Worm (Caenorhabditis elegans) whole organism, L2 larva: ENCODE data around the gene T05A12.3.

Experiments used
- C34F6.9 ChIP-seq: fragments of 150-350 bp; optimal IDR thresholded peaks from 2 replicates; lab custom pipeline; 2014; ENCODE audit warnings: missing biosample characterization, missing genetic modification characterization
- F13H6.1 ChIP-seq: sonication (generic microtip); optimal IDR thresholded peaks from 2 replicates; lab custom pipeline; 2016; ENCODE audit warnings: missing genetic modification characterization, missing compliant biosample characterization
- R02D3.7 ChIP-seq: fragments of 150-350 bp; optimal IDR thresholded peaks from 2 replicates; lab custom pipeline; 2014; ENCODE audit warnings: missing biosample characterization, missing genetic modification characterization
- Y55F3AM.14 ChIP-seq: fragments of 200-800 bp; sonication (Bioruptor generic); optimal IDR thresholded peaks from 2 replicates; lab custom pipeline; 2018; ENCODE audit warnings: mild to moderate bottlenecking, missing genetic modification characterization, missing compliant biosample characterization
- ZK546.5 ChIP-seq: sonication (generic microtip); optimal IDR thresholded peaks from 2 replicates; lab custom pipeline; 2017; ENCODE audit warnings: missing biosample characterization, missing genetic modification characterization
- alr-1 ChIP-seq: fragments of 150-350 bp; optimal IDR thresholded peaks from 2 replicates; lab custom pipeline; 2014; ENCODE audit warnings: missing biosample characterization, missing genetic modification characterization
- aly-2 ChIP-seq: fragments of 150-350 bp; optimal IDR thresholded peaks from 2 replicates; lab custom pipeline; 2014; ENCODE audit warnings: missing biosample characterization, missing genetic modification characterization
- ama-1 ChIP-seq: fragments of 150-350 bp; optimal IDR thresholded peaks from 2 replicates; lab custom pipeline; 2018; ENCODE audit warnings: inconsistent platforms
- blmp-1 ChIP-seq: sonication (generic microtip); optimal IDR thresholded peaks from 2 replicates; lab custom pipeline; 2017; ENCODE audit warnings: missing genetic modification characterization, mild to moderate bottlenecking, missing compliant biosample characterization, antibody characterized with exemption, moderate library complexity; ENCODE audit not compliant: insufficient read depth
- ceh-16 ChIP-seq: fragments of 150-350 bp; optimal IDR thresholded peaks from 2 replicates; lab custom pipeline; 2014; ENCODE audit warnings: missing biosample characterization, missing genetic modification characterization
- ceh-82 ChIP-seq: fragments of 150-350 bp; optimal IDR thresholded peaks from 2 replicates; lab custom pipeline; 2014; ENCODE audit warnings: missing biosample characterization, missing genetic modification characterization
- crh-2 ChIP-seq: sonication (generic microtip); optimal IDR thresholded peaks from 2 replicates; lab custom pipeline; 2017; ENCODE audit warnings: missing biosample characterization, missing genetic modification characterization
- dmd-4 ChIP-seq: sonication (generic microtip); optimal IDR thresholded peaks from 2 replicates; lab custom pipeline; 2017; ENCODE audit warnings: missing biosample characterization, missing genetic modification characterization
- elt-1 ChIP-seq: fragments of 150-350 bp; optimal IDR thresholded peaks from 2 replicates; lab custom pipeline; 2014; ENCODE audit warnings: missing biosample characterization, missing genetic modification characterization
- elt-3 ChIP-seq: sonication (generic microtip); optimal IDR thresholded peaks from 2 replicates; lab custom pipeline; 2017; ENCODE audit warnings: missing biosample characterization, missing genetic modification characterization
- fos-1 ChIP-seq: fragments of 150-350 bp; optimal IDR thresholded peaks from 2 replicates; lab custom pipeline; 2014; ENCODE audit warnings: missing biosample characterization, missing genetic modification characterization
- gmeb-1 ChIP-seq: fragments of 150-350 bp; optimal IDR thresholded peaks from 2 replicates; lab custom pipeline; 2014; ENCODE audit warnings: missing biosample characterization, missing genetic modification characterization
- lin-11 ChIP-seq: fragments of 150-350 bp; sonication (generic microtip); optimal IDR thresholded peaks from 2 replicates; lab custom pipeline; 2014; ENCODE audit warnings: missing biosample characterization, missing genetic modification characterization, inconsistent platforms, mixed read lengths
- mab-5 ChIP-seq: fragments of 150-350 bp; optimal IDR thresholded peaks from 2 replicates; lab custom pipeline; 2014; ENCODE audit warnings: missing biosample characterization, missing genetic modification characterization
- mbf-1 ChIP-seq: sonication (generic microtip); optimal IDR thresholded peaks from 2 replicates; lab custom pipeline; 2017; ENCODE audit warnings: missing biosample characterization, missing genetic modification characterization
- nhr-11 ChIP-seq: fragments of 150-350 bp; optimal IDR thresholded peaks from 2 replicates; lab custom pipeline; 2014; ENCODE audit warnings: missing biosample characterization, missing genetic modification characterization
- nhr-12 ChIP-seq: fragments of 150-350 bp; optimal IDR thresholded peaks from 2 replicates; lab custom pipeline; 2014; ENCODE audit warnings: missing biosample characterization, missing genetic modification characterization
- nhr-21 ChIP-seq: fragments of 150-350 bp; optimal IDR thresholded peaks from 2 replicates; lab custom pipeline; 2014; ENCODE audit warnings: missing biosample characterization, missing genetic modification characterization
- nhr-23 ChIP-seq: fragments of 150-350 bp; optimal IDR thresholded peaks from 2 replicates; lab custom pipeline; 2014; ENCODE audit warnings: missing biosample characterization, missing genetic modification reagents, missing genetic modification characterization
- nhr-237 ChIP-seq: fragments of 150-350 bp; optimal IDR thresholded peaks from 2 replicates; lab custom pipeline; 2014; ENCODE audit warnings: missing biosample characterization, missing genetic modification characterization
- sem-4 ChIP-seq: fragments of 150-350 bp; optimal IDR thresholded peaks from 2 replicates; lab custom pipeline; 2014; ENCODE audit warnings: missing biosample characterization, missing genetic modification reagents, missing genetic modification characterization
- skn-1 ChIP-seq: sonication (generic microtip); optimal IDR thresholded peaks from 2 replicates; lab custom pipeline; 2017; ENCODE audit warnings: missing biosample characterization, missing genetic modification characterization
- sma-3 ChIP-seq: sonication (generic microtip); optimal IDR thresholded peaks from 2 replicates; lab custom pipeline; 2016; ENCODE audit warnings: missing genetic modification reagents, missing genetic modification characterization, missing compliant biosample characterization
- snpc-4 ChIP-seq: fragments of 150-350 bp; optimal IDR thresholded peaks from 2 replicates; lab custom pipeline; 2014; ENCODE audit warnings: missing biosample characterization, missing genetic modification characterization
- unc-39 ChIP-seq: fragments of 150-350 bp; optimal IDR thresholded peaks from 2 replicates; lab custom pipeline; 2014; ENCODE audit warnings: missing biosample characterization, missing genetic modification characterization
- unc-55 ChIP-seq: fragments of 150-350 bp; sonication (generic microtip); optimal IDR thresholded peaks from 3 replicates; lab custom pipeline; 2014; ENCODE audit warnings: missing biosample characterization, missing genetic modification reagents, missing genetic modification characterization
- unc-62 ChIP-seq: fragments of 150-350 bp; optimal IDR thresholded peaks from 2 replicates; lab custom pipeline; 2014; ENCODE audit warnings: missing biosample characterization, missing genetic modification reagents, missing genetic modification characterization
- ztf-1 ChIP-seq: fragments of 200-800 bp; sonication (Bioruptor generic); conservative IDR thresholded peaks from 2 replicates; pipeline ENCODE4 v1.3.6; 2022; ENCODE audit warnings: missing genetic modification characterization, missing compliant biosample characterization
- ztf-11 ChIP-seq: sonication (generic microtip); optimal IDR thresholded peaks from 2 replicates; lab custom pipeline; 2017; ENCODE audit warnings: missing biosample characterization, missing genetic modification characterization
- ztf-4 ChIP-seq: fragments of 150-350 bp; optimal IDR thresholded peaks from 2 replicates; lab custom pipeline; 2014; ENCODE audit warnings: missing biosample characterization, missing genetic modification characterization

Gene T05A12.3

DNA sequence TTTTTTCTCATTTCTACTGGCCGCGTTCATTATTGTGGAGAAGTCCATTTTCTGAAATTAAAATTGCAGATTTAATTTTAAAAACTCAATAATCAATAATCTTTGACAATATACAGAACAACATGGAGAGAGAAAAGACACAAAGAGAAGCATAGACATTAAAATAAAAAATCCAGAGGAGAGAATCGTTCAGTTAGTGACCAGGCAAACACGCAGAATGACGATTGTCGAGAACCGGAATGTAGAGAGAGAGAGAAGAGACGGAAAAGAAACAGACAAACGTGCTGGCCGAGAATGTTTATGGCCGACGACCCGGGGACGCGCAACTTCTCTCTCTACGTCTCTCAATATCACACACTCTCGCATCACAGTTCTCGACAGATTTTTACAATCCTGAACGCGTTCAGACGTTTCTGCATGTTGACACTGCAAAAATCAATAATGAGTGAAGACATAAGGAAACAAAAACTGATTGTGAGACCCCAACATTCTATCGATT, at the start of gene T05A12.3, which contains the start of gene T05A12.4:
Gene T05A12.3 (minus strand): TSS at position 51 of the 499 bp plus-strand sequence.
Gene T05A12.4 (plus strand): TSS at position 348 of the 499 bp plus-strand sequence.
- TF ChIP-seq sem-4 (peak; percentile 19), elt-1 (no peak), nhr-237 (tag; lab: Kevin White, UChicago) (no peak), lin-11 (no peak), crh-2 (tag; lab: Kevin White, UChicago) (no peak), ceh-82 (tag; lab: Kevin White, UChicago) (no peak), sma-3 (GFP tag; lab: Kevin White, UChicago) (peak; percentile 7), skn-1 (tag; lab: Kevin White, UChicago) (no peak), C34F6.9 (peak; percentile 73), mab-5 (tag; lab: Kevin White, UChicago) (no peak), nhr-21 (tag; lab: Kevin White, UChicago) (no peak), snpc-4 (tag; lab: Kevin White, UChicago) (no peak), ceh-16 (no peak), gmeb-1 (tag; lab: Kevin White, UChicago) (peak; percentile 4), aly-2 (tag; lab: Kevin White, UChicago) (no peak), blmp-1 (peak; percentile 30), elt-3 (tag; lab: Kevin White, UChicago) (no peak), unc-62 (GFP tag; lab: Kevin White, UChicago) (no peak), unc-55 (GFP tag; lab: Kevin White, UChicago) (no peak), ztf-4 (tag; lab: Kevin White, UChicago) (no peak)

DNA sequence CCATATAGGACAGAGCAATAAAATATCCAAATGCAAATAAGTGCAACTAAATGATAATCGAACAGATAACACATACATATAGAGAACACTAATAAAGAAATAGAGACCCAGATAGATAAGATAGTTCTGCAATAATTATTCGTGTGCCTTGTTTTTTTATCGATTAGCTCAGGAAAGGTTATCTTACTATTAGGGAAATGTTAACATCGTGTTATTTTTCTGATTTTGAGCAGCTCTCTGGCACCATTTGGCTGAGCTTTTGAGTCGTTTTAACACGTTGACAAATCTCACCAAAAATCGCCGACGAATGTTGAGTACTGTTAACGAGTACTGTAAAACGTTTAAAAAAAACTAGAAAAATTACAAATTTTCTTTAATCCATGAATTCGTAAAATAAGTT, 41.0 kb upstream of the T05A12.3 start, which contains the start of gene cest-6:
Gene cest-6 (minus strand): TSS at position 101 of the 400 bp plus-strand sequence.
- TF ChIP-seq alr-1 (tag; lab: Kevin White, UChicago) = no peak
- no peak for TF ChIP-seq aly-2 (tag; lab: Kevin White, UChicago)
- TF ChIP-seq lin-11 = no peak
- TF ChIP-seq dmd-4 (tag; lab: Kevin White, UChicago) = no peak
- no peak for TF ChIP-seq C34F6.9
- TF ChIP-seq ztf-4 (tag; lab: Kevin White, UChicago) = no peak
- TF ChIP-seq elt-3 (tag; lab: Kevin White, UChicago) = no peak
- TF ChIP-seq Y55F3AM.14 (GFP tag; lab: Kevin White, UChicago) = no peak

DNA sequence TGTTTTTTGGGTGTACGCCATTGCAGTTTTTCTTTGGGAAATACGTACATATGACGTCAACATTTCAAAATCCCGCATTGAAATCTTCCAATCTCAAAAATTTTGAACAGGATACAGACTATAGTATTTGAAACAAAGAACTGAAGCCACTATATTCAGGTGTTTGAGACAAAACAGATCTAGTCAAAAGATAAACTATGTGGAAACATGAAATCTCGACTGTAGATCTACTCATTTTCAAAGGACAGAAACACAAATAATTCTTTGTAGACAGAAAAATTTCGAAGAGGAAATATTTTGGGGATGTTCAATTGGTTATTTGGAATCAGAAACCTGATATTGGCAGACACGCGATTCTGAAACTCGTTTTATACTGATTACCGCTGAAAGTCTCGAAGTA, 38.1 kb upstream of the T05A12.3 start:
- TF ChIP-seq mbf-1 (tag; lab: Kevin White, UChicago) (no peak), F13H6.1 (tag; lab: Kevin White, UChicago) (no peak), R02D3.7 (tag; lab: Kevin White, UChicago) (no peak), unc-55 (GFP tag; lab: Kevin White, UChicago) (no peak), ama-1 (lab: Kevin White, UChicago) (no peak)

DNA sequence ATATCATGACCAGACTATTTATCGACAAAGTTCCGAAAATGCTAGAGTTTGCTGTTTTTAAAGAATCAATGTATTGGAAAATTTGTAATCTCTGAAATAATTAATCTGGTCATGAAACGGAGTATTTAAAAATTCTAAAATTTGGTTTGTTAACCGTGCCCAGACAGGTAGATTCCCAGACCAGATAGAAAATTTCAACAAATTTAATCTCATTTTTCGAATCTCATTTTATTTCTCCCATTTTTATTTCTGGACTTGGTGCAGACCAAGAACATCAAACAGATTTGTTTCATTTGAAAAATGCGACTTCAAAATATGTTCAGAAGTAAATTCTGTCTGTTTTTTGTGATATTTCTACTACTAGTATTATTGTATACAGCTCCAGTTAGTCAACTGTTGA, 35.6 kb upstream of the T05A12.3 start, which contains the start of gene T22D1.1:
Gene T22D1.1 (plus strand): TSS at position 301 of the 400 bp plus-strand sequence.
- TF ChIP-seq Y55F3AM.14 (GFP tag; lab: Kevin White, UChicago) (no peak), dmd-4 (tag; lab: Kevin White, UChicago) (no peak), unc-39 (tag; lab: Kevin White, UChicago) (no peak), mbf-1 (tag; lab: Kevin White, UChicago) (no peak), R02D3.7 (tag; lab: Kevin White, UChicago) (no peak), ztf-11 (no peak), ZK546.5 (tag; lab: Kevin White, UChicago) (no peak)

DNA sequence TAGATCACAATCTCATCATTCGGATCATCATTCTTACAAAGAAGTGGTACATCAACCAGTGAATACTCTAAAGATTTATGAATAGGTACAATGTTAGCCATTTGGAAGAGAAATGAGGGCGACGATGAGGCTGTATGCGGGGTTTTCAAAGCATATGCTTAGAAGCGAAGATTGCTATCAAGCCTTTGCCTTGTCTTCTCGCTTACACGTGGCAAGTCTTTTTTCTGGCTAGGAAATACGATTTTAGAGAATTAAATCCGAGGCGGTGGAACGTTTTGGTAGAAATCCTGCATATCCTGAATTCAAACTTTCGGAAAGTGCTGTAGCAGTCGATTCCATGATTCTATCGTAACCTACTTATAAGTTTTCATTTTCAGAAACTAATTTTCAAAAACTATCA, 32.6 kb upstream of the T05A12.3 start, which contains the start of gene T22D1.18:
Gene T22D1.18 (minus strand): TSS at position 101 of the 400 bp plus-strand sequence.
- TF ChIP-seq unc-39 (tag; lab: Kevin White, UChicago) = no peak
- TF ChIP-seq F13H6.1 (tag; lab: Kevin White, UChicago) = no peak
- no peak for TF ChIP-seq ztf-1 (GFP tag; lab: Robert Waterston, UW)
- no peak for TF ChIP-seq gmeb-1 (tag; lab: Kevin White, UChicago)
- no peak for TF ChIP-seq aly-2 (tag; lab: Kevin White, UChicago)
- no peak for TF ChIP-seq nhr-23 (tag; lab: Kevin White, UChicago)
- no peak for TF ChIP-seq nhr-12
- TF ChIP-seq ztf-11 = no peak
- no peak for TF ChIP-seq elt-3 (tag; lab: Kevin White, UChicago)
- no peak for TF ChIP-seq blmp-1
- no peak for TF ChIP-seq dmd-4 (tag; lab: Kevin White, UChicago)
- TF ChIP-seq R02D3.7 (tag; lab: Kevin White, UChicago) = no peak
- TF ChIP-seq mbf-1 (tag; lab: Kevin White, UChicago) = no peak
- no peak for TF ChIP-seq ceh-82 (tag; lab: Kevin White, UChicago)
- no peak for TF ChIP-seq fos-1 (tag; lab: Kevin White, UChicago)
- no peak for TF ChIP-seq nhr-11 (tag; lab: Kevin White, UChicago)
- TF ChIP-seq lin-11 = no peak
